Worm (Caenorhabditis elegans) whole organism, young adult: ENCODE results near the gene col-168.

Experiments
- B0261.1 ChIP-seq: sonication (generic microtip); optimal IDR thresholded peaks from 2 replicates; lab custom pipeline; 2016; ENCODE audit warnings: mild to moderate bottlenecking, missing genetic modification characterization, moderate library complexity, missing compliant biosample characterization
- C17E4.6 ChIP-seq: fragments of 200-800 bp; sonication (Bioruptor generic); IDR thresholded peaks from 2 replicates; pipeline ENCODE4 v1.3.6; 2022; ENCODE audit warnings: missing genetic modification reagents, missing genetic modification characterization, missing compliant biosample characterization
- F22D6.2 ChIP-seq: sonication (generic microtip); optimal IDR thresholded peaks from 2 replicates; lab custom pipeline; 2016; ENCODE audit warnings: mild to moderate bottlenecking, missing genetic modification characterization, missing compliant biosample characterization
- F33H1.4 ChIP-seq: fragments of 200-800 bp; sonication (Bioruptor generic); IDR thresholded peaks from 2 replicates; pipeline ENCODE4 v1.3.6; 2022; ENCODE audit warnings: missing genetic modification reagents, missing genetic modification characterization, missing compliant biosample characterization
- F55B11.4 ChIP-seq: sonication (generic microtip); optimal IDR thresholded peaks from 2 replicates; lab custom pipeline; 2016; ENCODE audit warnings: missing compliant biosample characterization, missing genetic modification characterization, borderline replicate concordance; ENCODE audit not compliant: insufficient read depth
- F57A8.1 ChIP-seq: fragments of 200-800 bp; sonication (Bioruptor generic); optimal IDR thresholded peaks from 2 replicates; lab custom pipeline; 2018; ENCODE audit warnings: mild to moderate bottlenecking, missing genetic modification characterization, moderate library complexity, missing compliant biosample characterization
- F57C9.4 ChIP-seq: sonication (generic microtip); optimal IDR thresholded peaks from 2 replicates; lab custom pipeline; 2017; ENCODE audit warnings: mild to moderate bottlenecking, missing genetic modification characterization, missing compliant biosample characterization
- T07F8.4 ChIP-seq: sonication (generic microtip); optimal IDR thresholded peaks from 2 replicates; lab custom pipeline; 2016; ENCODE audit warnings: mild to moderate bottlenecking, missing genetic modification characterization, moderate library complexity, missing compliant biosample characterization
- Y95B8A.8 ChIP-seq: fragments of 200-800 bp; sonication (Bioruptor generic); IDR thresholded peaks from 2 replicates; pipeline ENCODE4 v1.3.6; 2022; ENCODE audit warnings: missing genetic modification reagents, missing genetic modification characterization, missing compliant biosample characterization
- akir-1 ChIP-seq: fragments of 200-800 bp; sonication (Bioruptor generic); optimal IDR thresholded peaks from 2 replicates; lab custom pipeline; 2018; ENCODE audit warnings: mild to moderate bottlenecking, missing genetic modification characterization, moderate library complexity, missing compliant biosample characterization
- aptf-3 ChIP-seq: fragments of 200-800 bp; sonication (Bioruptor generic); IDR thresholded peaks from 2 replicates; pipeline ENCODE4 v1.3.6; 2022; ENCODE audit warnings: missing genetic modification characterization, missing compliant biosample characterization
- atf-7 ChIP-seq: sonication (generic microtip); optimal IDR thresholded peaks from 2 replicates; lab custom pipeline; 2017; ENCODE audit warnings: mild to moderate bottlenecking, missing genetic modification characterization, missing compliant biosample characterization
- attf-5 ChIP-seq: fragments of 200-800 bp; sonication (Bioruptor generic); optimal IDR thresholded peaks from 2 replicates; lab custom pipeline; 2018; ENCODE audit warnings: mild to moderate bottlenecking, missing genetic modification characterization, missing compliant biosample characterization
- bed-2 ChIP-seq: fragments of 200-800 bp; sonication (Bioruptor generic); IDR thresholded peaks from 2 replicates; pipeline ENCODE4 v1.3.6; 2022; ENCODE audit warnings: missing genetic modification reagents, missing genetic modification characterization, missing compliant biosample characterization
- dox-1 ChIP-seq: fragments of 200-800 bp; sonication (Bioruptor generic); IDR thresholded peaks from 2 replicates; pipeline ENCODE4 v1.3.6; 2022; ENCODE audit warnings: missing genetic modification reagents, missing genetic modification characterization, missing compliant biosample characterization
- efl-1 ChIP-seq: fragments of 150-350 bp; optimal IDR thresholded peaks from 2 replicates; lab custom pipeline; 2014; ENCODE audit warnings: missing biosample characterization, missing genetic modification reagents, missing genetic modification characterization
- egrh-3 ChIP-seq: fragments of 200-800 bp; sonication (Bioruptor generic); IDR thresholded peaks from 2 replicates; pipeline ENCODE4 v1.3.6; 2022; ENCODE audit warnings: missing genetic modification reagents, missing genetic modification characterization, missing compliant biosample characterization
- ekl-4 ChIP-seq: fragments of 200-800 bp; sonication (Bioruptor generic); IDR thresholded peaks from 2 replicates; pipeline ENCODE4 v1.3.6; 2022; ENCODE audit warnings: missing genetic modification reagents, missing genetic modification characterization, missing compliant biosample characterization
- ets-4 ChIP-seq: fragments of 200-800 bp; sonication (Bioruptor generic); optimal IDR thresholded peaks from 2 replicates; lab custom pipeline; 2018; ENCODE audit warnings: mild to moderate bottlenecking, missing genetic modification characterization, missing compliant biosample characterization
- him-1 ChIP-seq: sonication (generic microtip); optimal IDR thresholded peaks from 2 replicates; lab custom pipeline; 2016; ENCODE audit warnings: missing genotype, missing genetic modification reagents, missing genetic modification characterization, missing compliant biosample characterization
- hmg-20 ChIP-seq: fragments of 200-800 bp; sonication (Bioruptor generic); IDR thresholded peaks from 2 replicates; pipeline ENCODE4 v1.3.6; 2022; ENCODE audit warnings: missing genetic modification reagents, missing genetic modification characterization, missing compliant biosample characterization
- lag-1 ChIP-seq: fragments of 200-800 bp; sonication (Bioruptor generic); IDR thresholded peaks from 2 replicates; pipeline ENCODE4 v1.3.6; 2022; ENCODE audit warnings: missing genetic modification reagents, missing genetic modification characterization, missing compliant biosample characterization
- lir-1 ChIP-seq: fragments of 200-800 bp; sonication (Bioruptor generic); conservative IDR thresholded peaks from 2 replicates; pipeline ENCODE4 v1.3.6; 2022; ENCODE audit warnings: missing genetic modification reagents, missing genetic modification characterization, missing compliant biosample characterization
- lsy-27 ChIP-seq: sonication (generic microtip); optimal IDR thresholded peaks from 2 replicates; lab custom pipeline; 2017; ENCODE audit warnings: missing genetic modification characterization, mild to moderate bottlenecking, missing compliant biosample characterization, antibody characterized with exemption, missing genotype, borderline replicate concordance; ENCODE audit not compliant: insufficient read depth
- madf-10 ChIP-seq: sonication (generic microtip); optimal IDR thresholded peaks from 2 replicates; lab custom pipeline; 2016; ENCODE audit warnings: mild to moderate bottlenecking, missing genetic modification characterization, missing compliant biosample characterization
- nfya-1 ChIP-seq: sonication (generic microtip); optimal IDR thresholded peaks from 2 replicates; lab custom pipeline; 2017; ENCODE audit warnings: antibody characterized with exemption, missing compliant biosample characterization, missing genetic modification characterization, borderline replicate concordance; ENCODE audit not compliant: insufficient read depth
- nhr-120 ChIP-seq: fragments of 200-800 bp; sonication (Bioruptor generic); IDR thresholded peaks from 2 replicates; pipeline ENCODE4 v1.3.6; 2022; ENCODE audit warnings: missing genetic modification characterization, missing compliant biosample characterization
- nhr-179 ChIP-seq: sonication (generic microtip); optimal IDR thresholded peaks from 2 replicates; lab custom pipeline; 2016; ENCODE audit warnings: mild to moderate bottlenecking, missing genetic modification characterization, missing compliant biosample characterization
- nhr-80 ChIP-seq: sonication (generic microtip); optimal IDR thresholded peaks from 2 replicates; lab custom pipeline; 2016; ENCODE audit warnings: missing genetic modification characterization, missing compliant biosample characterization
- pbrm-1 ChIP-seq: fragments of 200-800 bp; sonication (Bioruptor generic); IDR thresholded peaks from 2 replicates; pipeline ENCODE4 v1.3.6; 2022; ENCODE audit warnings: missing genetic modification reagents, missing genetic modification characterization, missing compliant biosample characterization
- rcor-1 ChIP-seq: fragments of 200-800 bp; sonication (Bioruptor generic); IDR thresholded peaks from 2 replicates; pipeline ENCODE4 v1.3.6; 2022; ENCODE audit warnings: missing genetic modification reagents, missing genetic modification characterization, missing compliant biosample characterization
- rpc-1 ChIP-seq, 2 experiments: fragments of 150-350 bp in 1 of 2; sonication (generic microtip) in 1 of 2; optimal IDR thresholded peaks; 2 replicates each; lab custom pipeline; 2014 to 2018; ENCODE audit warnings: missing biosample characterization in 1 of 2, missing genetic modification characterization in 1 of 2, missing genetic modification reagents in 1 of 2, missing genotype in 1 of 2
- sdz-38 ChIP-seq: sonication (generic microtip); optimal IDR thresholded peaks from 2 replicates; lab custom pipeline; 2016; ENCODE audit warnings: missing genotype, missing genetic modification characterization, missing compliant biosample characterization
- sea-2 ChIP-seq: fragments of 200-800 bp; sonication (Bioruptor generic); IDR thresholded peaks from 2 replicates; pipeline ENCODE4 v1.3.6; 2022; ENCODE audit warnings: missing genetic modification characterization, missing compliant biosample characterization
- snpc-1.1 ChIP-seq: sonication (generic microtip); optimal IDR thresholded peaks from 2 replicates; lab custom pipeline; 2017; ENCODE audit warnings: missing genetic modification characterization, mild to moderate bottlenecking, missing compliant biosample characterization, antibody characterized with exemption, moderate library complexity, missing genotype, missing genetic modification reagents; ENCODE audit not compliant: insufficient read depth
- snpc-3.4 ChIP-seq: sonication (generic microtip); optimal IDR thresholded peaks from 2 replicates; lab custom pipeline; 2017; ENCODE audit warnings: missing genetic modification characterization, mild to moderate bottlenecking, missing compliant biosample characterization, antibody characterized with exemption, moderate library complexity, missing genotype, missing genetic modification reagents
- tbx-9 ChIP-seq: sonication (generic microtip); optimal IDR thresholded peaks from 2 replicates; lab custom pipeline; 2016; ENCODE audit warnings: borderline replicate concordance, missing genetic modification characterization, inconsistent platforms, missing compliant biosample characterization
- xnd-1 ChIP-seq: sonication (generic microtip); optimal IDR thresholded peaks from 2 replicates; lab custom pipeline; 2016; ENCODE audit warnings: missing genotype, missing genetic modification reagents, missing genetic modification characterization, missing compliant biosample characterization
- zfh-2 ChIP-seq: fragments of 200-800 bp; sonication (Bioruptor generic); conservative IDR thresholded peaks from 2 replicates; pipeline ENCODE4 v1.3.6; 2022; ENCODE audit warnings: missing genetic modification reagents, missing genetic modification characterization, missing compliant biosample characterization
- zim-3 ChIP-seq: sonication (generic microtip); optimal IDR thresholded peaks from 2 replicates; lab custom pipeline; 2017; ENCODE audit warnings: mild to moderate bottlenecking, missing genetic modification characterization, moderate library complexity, missing compliant biosample characterization
- ztf-18 ChIP-seq: sonication (generic microtip); optimal IDR thresholded peaks from 2 replicates; lab custom pipeline; 2016; ENCODE audit warnings: missing genotype, mild to moderate bottlenecking, missing genetic modification characterization, missing compliant biosample characterization
- ztf-6 ChIP-seq: fragments of 200-800 bp; sonication (Bioruptor generic); IDR thresholded peaks from 2 replicates; pipeline ENCODE4 v1.3.6; 2022; ENCODE audit warnings: missing genetic modification reagents, missing genetic modification characterization, missing compliant biosample characterization

col-168 gene

DNA sequence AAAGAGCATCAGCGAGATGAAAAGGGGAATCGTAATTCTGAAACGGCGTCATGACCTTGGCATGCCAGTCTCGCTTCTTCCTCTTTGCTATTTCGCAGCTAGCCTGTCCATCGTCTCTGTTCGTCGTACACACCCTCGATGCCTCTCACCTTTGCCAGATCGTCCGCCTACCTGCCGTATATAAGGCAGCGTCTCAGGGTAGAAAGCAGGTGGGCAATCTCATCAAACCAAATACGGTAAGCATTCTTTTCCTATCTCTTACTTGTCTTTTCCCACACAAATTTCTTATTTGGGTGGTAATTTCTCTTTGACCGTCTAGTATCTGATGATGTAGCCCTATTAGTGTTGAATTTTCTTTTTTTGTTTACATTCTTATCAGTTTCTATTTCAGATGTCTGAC is 46.6 kb upstream of the col-168 start, which contains the start of gene col-166:
TSS of gene col-166 (plus strand) at position 392 of the 400 bp plus-strand sequence.
- TF ChIP-seq ekl-4 (GFP tag; lab: Robert Waterston, UW) (no peak), lag-1 (GFP tag; lab: Robert Waterston, UW) (no peak), F33H1.4 (GFP tag; lab: Robert Waterston, UW) (no peak), pbrm-1 (GFP tag; lab: Robert Waterston, UW) (no peak)

DNA sequence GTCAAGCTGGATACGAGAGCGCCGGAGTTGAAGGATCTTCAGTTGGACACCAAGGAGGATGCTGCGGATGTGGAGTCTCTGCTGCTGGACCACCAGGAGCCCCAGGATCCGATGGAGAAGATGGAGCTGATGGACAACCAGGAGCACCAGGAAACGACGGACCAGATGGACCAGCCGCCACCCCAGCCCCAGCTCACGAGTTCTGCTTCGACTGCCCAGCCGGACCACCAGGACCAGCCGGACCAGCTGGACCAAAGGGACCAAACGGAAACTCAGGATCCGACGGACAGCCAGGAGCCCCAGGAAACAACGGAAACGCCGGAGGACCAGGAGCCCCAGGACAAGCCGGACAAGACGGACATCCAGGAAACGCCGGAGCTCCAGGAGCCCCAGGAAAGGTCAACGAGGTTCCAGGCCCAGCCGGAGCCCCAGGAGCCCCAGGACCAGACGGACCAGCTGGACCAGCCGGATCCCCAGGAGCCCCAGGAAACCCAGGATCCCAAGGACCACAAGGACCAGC is 45.9 kb upstream of the col-168 start:
- TF ChIP-seq zfh-2 (0 out of 2 replicates have a peak, but pooled peaks have one; percentile 28), egrh-3 (GFP tag; lab: Robert Waterston, UW) (peak; percentile 92)

DNA sequence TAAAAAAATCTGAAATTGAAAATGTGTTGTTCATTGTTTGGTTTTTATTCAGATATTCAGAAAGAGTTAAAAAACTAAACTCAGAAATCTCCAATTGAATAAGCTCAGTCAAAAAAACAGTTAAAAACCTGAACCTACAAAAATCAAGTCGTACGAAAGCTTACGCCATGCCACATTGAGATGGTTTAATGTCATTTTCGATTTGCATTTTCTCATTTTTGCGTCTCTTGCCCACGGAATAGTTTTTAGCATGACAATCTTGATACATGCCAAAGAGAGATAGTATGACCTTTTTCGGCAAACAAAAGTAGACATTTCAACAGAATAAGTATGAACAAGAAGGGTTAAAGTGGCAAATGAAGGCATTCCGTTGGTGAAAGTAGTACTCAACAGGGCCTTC is 45.2 kb upstream of the col-168 start:
- TF ChIP-seq aptf-3 (GFP tag; lab: Robert Waterston, UW) (no peak), zim-3 (no peak), snpc-1.1 (tag; lab: Kevin White, UChicago) (no peak), attf-5 (no peak), ztf-6 (GFP tag; lab: Robert Waterston, UW) (no peak), lir-1 (GFP tag; lab: Robert Waterston, UW) (no peak), pbrm-1 (GFP tag; lab: Robert Waterston, UW) (no peak), hmg-20 (GFP tag; lab: Robert Waterston, UW) (no peak), T07F8.4 (tag; lab: Kevin White, UChicago) (no peak), tbx-9 (no peak)

DNA sequence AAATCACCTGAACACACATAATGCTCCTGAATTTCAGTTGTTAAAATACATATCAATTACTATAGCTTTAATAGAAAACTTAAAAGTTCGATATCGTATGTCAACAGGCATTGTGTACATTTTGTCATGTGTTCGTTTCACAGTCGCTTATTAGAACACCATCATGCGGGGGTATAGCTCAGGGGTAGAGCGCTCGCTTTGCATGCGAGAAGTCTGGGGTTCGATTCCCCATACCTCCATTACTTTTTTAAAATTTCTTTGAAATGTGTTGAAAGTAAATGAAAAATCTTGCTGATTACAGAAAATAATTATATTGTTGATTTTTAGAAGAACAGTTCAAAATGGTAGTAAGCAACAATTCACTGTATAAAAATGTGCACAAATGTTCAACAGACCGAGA is 40.0 kb upstream of the col-168 start:
- TF ChIP-seq sea-2 (GFP tag; lab: Robert Waterston, UW) (peak; percentile 41; the same call in 1 of the 2 replicates), F57A8.1 (GFP tag; lab: Kevin White, UChicago) (peak; percentile 71), nhr-120 (GFP tag; lab: Robert Waterston, UW) (no peak), rpc-1 (optimal IDR thresholded peaks at IDR 0.05; lab: Kevin White, UChicago) (peak; percentile 97), rpc-1 (tag; optimal IDR thresholded peaks at IDR 0.05; lab: Kevin White, UChicago) (peak; percentile 100), nhr-179 (tag; lab: Kevin White, UChicago) (no peak), F55B11.4 (no peak), attf-5 (peak; percentile 56), nfya-1 (no peak), xnd-1 (tag; lab: Kevin White, UChicago) (no peak), bed-2 (GFP tag; lab: Robert Waterston, UW) (no peak), C17E4.6 (no peak), Y95B8A.8 (GFP tag; lab: Robert Waterston, UW) (0 out of 2 replicates have a peak, but pooled peaks have one; percentile 27), ztf-18 (tag; lab: Kevin White, UChicago) (peak; percentile 69), nhr-80 (tag; lab: Kevin White, UChicago) (peak; percentile 32), ets-4 (GFP tag; lab: Kevin White, UChicago) (no peak), snpc-3.4 (tag; lab: Kevin White, UChicago) (peak; percentile 82), atf-7 (tag; lab: Kevin White, UChicago) (peak; percentile 59), him-1 (tag; lab: Kevin White, UChicago) (peak; percentile 97), rcor-1 (GFP tag; lab: Robert Waterston, UW) (peak; percentile 60; the same call in 1 of the 2 replicates), hmg-20 (GFP tag; lab: Robert Waterston, UW) (0 out of 2 replicates have a peak, but pooled peaks have one; percentile 57), efl-1 (GFP tag; lab: Kevin White, UChicago) (no peak), F57C9.4 (tag; lab: Kevin White, UChicago) (no peak), dox-1 (peak; percentile 62; the same call in 1 of the 2 replicates), B0261.1 (peak; percentile 82), madf-10 (tag; lab: Kevin White, UChicago) (peak; percentile 72), lsy-27 (tag; lab: Kevin White, UChicago) (peak; percentile 65), sdz-38 (tag; lab: Kevin White, UChicago) (no peak), F22D6.2 (tag; lab: Kevin White, UChicago) (no peak), lir-1 (GFP tag; lab: Robert Waterston, UW) (no peak), akir-1 (GFP tag; lab: Kevin White, UChicago) (peak; percentile 2)
